Fruit fly (Drosophila melanogaster): ENCODE results near the gene unc-13-4A.

Gene unc-13-4A

dm6 chr3L:7347984-7348631 is 35.4 kb upstream of the unc-13-4A start, which contains the start of the genes Srp19 and qm (continued):
- TF ChIP-seq aop (GFP tag; IDR thresholded peaks at IDR 0.05), result peak; percentile 53; the same call in 1 of the 2 replicates
- TF ChIP-seq HmgZ (tag; optimal IDR thresholded peaks at IDR 0.05), result peak; percentile 20
- no peak for TF ChIP-seq ewg (GFP tag; optimal IDR thresholded peaks at IDR 0.05)
- TF ChIP-seq CG17829 (tag; optimal IDR thresholded peaks at IDR 0.05), result peak; percentile 43
- no peak for TF ChIP-seq crp (GFP tag; optimal IDR thresholded peaks at IDR 0.05)
- TF ChIP-seq sens-2 (GFP tag; IDR thresholded peaks at IDR 0.05), result no peak
- peak; percentile 55 for TF ChIP-seq BtbVII (GFP tag; optimal IDR thresholded peaks at IDR 0.05)
- peak; percentile 62; the same call in 1 of the 2 replicates for TF ChIP-seq ato (GFP tag; IDR thresholded peaks at IDR 0.05; ENCODE audit: partially characterized antibody)
- TF ChIP-seq wek (GFP tag; optimal IDR thresholded peaks at IDR 0.05), result peak; percentile 43
- 0 out of 3 replicates have a peak, but pooled peaks have one; percentile 5 for TF ChIP-seq otp (GFP tag; IDR thresholded peaks at IDR 0.05)
- peak; percentile 85 for TF ChIP-seq vnd (GFP tag; IDR thresholded peaks at IDR 0.05; ENCODE audit: partially characterized antibody)
- no peak for TF ChIP-seq CG2889 (GFP tag; IDR thresholded peaks at IDR 0.05)
- TF ChIP-seq tll (GFP tag; optimal IDR thresholded peaks at IDR 0.05), result peak; percentile 6 to 63
- TF ChIP-seq ac (GFP tag; optimal IDR thresholded peaks at IDR 0.05), result no peak
- peak; percentile 79 for TF ChIP-seq CG4360 (GFP tag; IDR thresholded peaks at IDR 0.05)
- peak; percentile 13 for TF ChIP-seq CG18619 (GFP tag; optimal IDR thresholded peaks at IDR 0.05)
- TF ChIP-seq Ptx1 (GFP tag; IDR thresholded peaks at IDR 0.05), result peak; percentile 54; the same call in 1 of the 2 replicates
- TF ChIP-seq bab2 (GFP tag; optimal IDR thresholded peaks at IDR 0.05), result peak; percentile 29
- peak; percentile 87 for TF ChIP-seq ftz-f1 (GFP tag; optimal IDR thresholded peaks at IDR 0.05)
- TF ChIP-seq onecut (GFP tag; IDR thresholded peaks at IDR 0.05), result peak; percentile 44; the same call in 1 of the 2 replicates
- peak; percentile 23 for TF ChIP-seq shn (GFP tag; optimal IDR thresholded peaks at IDR 0.05)
- peak; percentile 56 for TF ChIP-seq Hsf (GFP tag; optimal IDR thresholded peaks at IDR 0.05)
- TF ChIP-seq CG10543 (GFP tag; optimal IDR thresholded peaks at IDR 0.05), result peak; percentile 69
- peak; percentile 1 for TF ChIP-seq dm (GFP tag; optimal IDR thresholded peaks at IDR 0.05)
- peak; percentile 45 for TF ChIP-seq CG14014 (GFP tag; IDR thresholded peaks at IDR 0.05)
- no peak for TF ChIP-seq fru (optimal IDR thresholded peaks at IDR 0.05)
- peak; percentile 22 for TF ChIP-seq mirr (GFP tag; optimal IDR thresholded peaks at IDR 0.05)
- no peak for TF ChIP-seq CG7357 (GFP tag; IDR thresholded peaks at IDR 0.05)
- TF ChIP-seq HLH4C (GFP tag; IDR thresholded peaks at IDR 0.05; ENCODE audit: partially characterized antibody), result peak; percentile 73
- TF ChIP-seq CG6689 (GFP tag; IDR thresholded peaks at IDR 0.05), result peak; percentile 29; the same call in 1 of the 2 replicates
- peak; percentile 54 for TF ChIP-seq tna (GFP tag; IDR thresholded peaks at IDR 0.05; ENCODE audit: partially characterized antibody)
- TF ChIP-seq CG34224 (GFP tag; IDR thresholded peaks at IDR 0.05; ENCODE audit: partially characterized antibody), result peak; percentile 70
- peak; percentile 71 for TF ChIP-seq CG2116 (GFP tag; optimal IDR thresholded peaks at IDR 0.05)
- peak; percentile 67; the same call in 1 of the 2 replicates for TF ChIP-seq slbo (GFP tag; IDR thresholded peaks at IDR 0.05)
- TF ChIP-seq Eip74EF (GFP tag; optimal IDR thresholded peaks at IDR 0.05), result peak in 1 of 2 experiments; percentile 44
- TF ChIP-seq chm (GFP tag; IDR thresholded peaks at IDR 0.05), result peak; percentile 67; the same call in 1 of the 2 replicates
- TF ChIP-seq CG6854 (GFP tag; optimal IDR thresholded peaks at IDR 0.05), result peak; percentile 59
- no peak for TF ChIP-seq p53 (GFP tag; optimal IDR thresholded peaks at IDR 0.05)
- TF ChIP-seq sob (GFP tag; IDR thresholded peaks at IDR 0.05), result peak; percentile 59
- TF ChIP-seq CG14050 (GFP tag; IDR thresholded peaks at IDR 0.05), result no peak
- TF ChIP-seq CG10979 (tag; optimal IDR thresholded peaks at IDR 0.05), result peak; percentile 27
- peak; percentile 33 for TF ChIP-seq CG2678 (tag; optimal IDR thresholded peaks at IDR 0.05)
- TF ChIP-seq kah (GFP tag; optimal IDR thresholded peaks at IDR 0.05), result peak; percentile 28
- TF ChIP-seq CG13424 (tag; optimal IDR thresholded peaks at IDR 0.05), result peak; percentile 33
- TF ChIP-seq NfI (GFP tag; optimal IDR thresholded peaks at IDR 0.05), result peak; percentile 0
- peak; percentile 76 for TF ChIP-seq gem (tag; optimal IDR thresholded peaks at IDR 0.05)
- TF ChIP-seq Xbp1 (GFP tag; optimal IDR thresholded peaks at IDR 0.05), result peak; percentile 64
- TF ChIP-seq yki (optimal IDR thresholded peaks at IDR 0.05), result no peak
- TF ChIP-seq CG16779 (GFP tag; IDR thresholded peaks at IDR 0.05), result peak; percentile 59; the same call in 1 of the 2 replicates
